Worm (Caenorhabditis elegans) whole organism, L1 larva: ENCODE results near the gene K02E11.7.

Experiments used
- fkh-10 ChIP-seq: sonication (generic microtip); optimal IDR thresholded peaks from 2 replicates; lab custom pipeline; 2017; ENCODE audit warnings: missing biosample characterization, missing genetic modification reagents, missing genetic modification characterization
- fos-1 ChIP-seq: fragments of 150-350 bp; optimal IDR thresholded peaks from 2 replicates; lab custom pipeline; 2014; ENCODE audit warnings: missing biosample characterization, missing genetic modification characterization
- hlh-4 ChIP-seq: sonication (generic microtip); optimal IDR thresholded peaks from 2 replicates; lab custom pipeline; 2016; ENCODE audit warnings: mild to moderate bottlenecking, missing genetic modification characterization, missing compliant biosample characterization
- snu-23 ChIP-seq: sonication (generic microtip); optimal IDR thresholded peaks from 2 replicates; lab custom pipeline; 2016; ENCODE audit warnings: missing genetic modification characterization, missing compliant biosample characterization
- unc-130 ChIP-seq: fragments of 150-350 bp; optimal IDR thresholded peaks from 2 replicates; lab custom pipeline; 2017; ENCODE audit warnings: missing biosample characterization, missing genetic modification characterization, inconsistent platforms
- ztf-4 ChIP-seq: fragments of 150-350 bp; optimal IDR thresholded peaks from 2 replicates; lab custom pipeline; 2014; ENCODE audit warnings: missing biosample characterization, missing genetic modification characterization

- TF ChIP-seq fos-1 (tag; lab: Kevin White, UChicago): no peak
- TF ChIP-seq snu-23 (GFP tag; lab: Kevin White, UChicago): no peak
- TF ChIP-seq hlh-4: no peak
- no peak for TF ChIP-seq fkh-10 (GFP tag; lab: Kevin White, UChicago)
- TF ChIP-seq unc-130 (tag; lab: Kevin White, UChicago): no peak
- TF ChIP-seq ztf-4 (tag; lab: Kevin White, UChicago): no peak
Observed at ce11 chrV:14231656-14232055, 22.5 kb downstream of the K02E11.7 start.
